Worm (Caenorhabditis elegans): ENCODE results near the gene B0280.7.

B0280.7 gene

ce11 chrIII:7111793-7112192, at the start of gene B0280.7:
TSS of gene B0280.7 (minus strand) at chrIII:7111893.
- TF ChIP-seq dmd-4 (tag; optimal IDR thresholded peaks at IDR 0.05) = no peak
- peak; percentile 9 for TF ChIP-seq nhr-25 (tag; optimal IDR thresholded peaks at IDR 0.05)
- no peak for TF ChIP-seq elt-3 (tag; optimal IDR thresholded peaks at IDR 0.05)

DNA sequence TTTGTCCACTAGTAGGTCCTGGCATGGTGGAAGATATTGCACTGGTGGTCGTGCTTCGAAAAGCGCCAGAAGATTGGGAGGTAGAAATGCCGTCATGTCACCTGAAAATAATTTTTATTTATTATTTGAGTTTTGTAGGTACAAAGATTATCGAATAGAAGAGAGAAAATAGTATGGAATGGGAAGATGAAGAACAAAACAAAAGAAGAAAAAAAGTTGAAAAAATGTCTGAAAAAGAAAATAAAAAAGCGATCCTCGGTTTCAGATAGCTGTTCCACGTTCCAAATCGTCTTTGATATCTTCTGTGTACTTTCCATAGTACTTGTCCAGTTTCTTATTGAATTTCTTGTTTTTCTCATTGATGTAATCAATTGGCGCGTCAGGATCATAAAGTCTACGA, 49.4 kb upstream of the B0280.7 start, which contains the start of gene rnp-7:
Gene rnp-7, minus strand, starts transcription at position 101 of the 400 bp plus-strand sequence.
- no peak for TF ChIP-seq nhr-25 (tag; optimal IDR thresholded peaks at IDR 0.05)
- no peak for TF ChIP-seq ztf-1 (GFP tag; conservative IDR thresholded peaks at IDR 0.05)
- no peak for TF ChIP-seq nhr-129 (tag; optimal IDR thresholded peaks at IDR 0.05)
- TF ChIP-seq nhr-10 (tag; optimal IDR thresholded peaks at IDR 0.05) = no peak
- no peak for TF ChIP-seq nhr-21 (tag; optimal IDR thresholded peaks at IDR 0.05)
- TF ChIP-seq nhr-237 (tag; optimal IDR thresholded peaks at IDR 0.05) = no peak
- TF ChIP-seq lsy-2 (tag; optimal IDR thresholded peaks at IDR 0.05) = no peak

- TF ChIP-seq nhr-6 (tag; optimal IDR thresholded peaks at IDR 0.05) = no peak
- no peak for TF ChIP-seq sma-3 (GFP tag; optimal IDR thresholded peaks at IDR 0.05)
- no peak for TF ChIP-seq C34F6.9 (tag; optimal IDR thresholded peaks at IDR 0.05)
- no peak for TF ChIP-seq mdl-1 (tag; optimal IDR thresholded peaks at IDR 0.05)
- no peak for TF ChIP-seq ztf-4 (tag; optimal IDR thresholded peaks at IDR 0.05)
- no peak for TF ChIP-seq ztf-11 (tag; optimal IDR thresholded peaks at IDR 0.05)
- TF ChIP-seq nhr-12 (tag; optimal IDR thresholded peaks at IDR 0.05) = no peak
- no peak for TF ChIP-seq elt-1 (tag; optimal IDR thresholded peaks at IDR 0.05)
- TF ChIP-seq nhr-129 (tag; optimal IDR thresholded peaks at IDR 0.05) = no peak
- TF ChIP-seq peb-1 (tag; optimal IDR thresholded peaks at IDR 0.05) = no peak
- no peak for TF ChIP-seq gmeb-1 (tag; optimal IDR thresholded peaks at IDR 0.05)
- TF ChIP-seq alr-1 (tag; optimal IDR thresholded peaks at IDR 0.05) = no peak
- TF ChIP-seq sem-4 (tag; optimal IDR thresholded peaks at IDR 0.05) = no peak
These were observed 47.6 kb upstream of the B0280.7 start for ce11 chrIII:7159246-7159645.

ce11 chrIII:7158709-7159108, 47.0 kb upstream of the B0280.7 start, which contains the start of gene nuo-4:
TSS of gene nuo-4 (minus strand) at chrIII:7158809.
- TF ChIP-seq F13H6.1 (tag; optimal IDR thresholded peaks at IDR 0.05) = no peak
- TF ChIP-seq ztf-1 (GFP tag; conservative IDR thresholded peaks at IDR 0.05) = no peak
- TF ChIP-seq nhr-21 (tag; optimal IDR thresholded peaks at IDR 0.05) = no peak
- no peak for TF ChIP-seq gmeb-1 (tag; optimal IDR thresholded peaks at IDR 0.05)
- no peak for TF ChIP-seq egl-27 (tag; optimal IDR thresholded peaks at IDR 0.05)
- no peak for TF ChIP-seq nhr-25 (tag; optimal IDR thresholded peaks at IDR 0.05)
- no peak for TF ChIP-seq R02D3.7 (tag; optimal IDR thresholded peaks at IDR 0.05)
- no peak for TF ChIP-seq unc-39 (tag; optimal IDR thresholded peaks at IDR 0.05)
- no peak for TF ChIP-seq nhr-11 (tag; optimal IDR thresholded peaks at IDR 0.05)
- TF ChIP-seq lin-13 (GFP tag; optimal IDR thresholded peaks at IDR 0.05) = no peak
- no peak for TF ChIP-seq mab-5 (tag; optimal IDR thresholded peaks at IDR 0.05)
- no peak for TF ChIP-seq fos-1 (tag; optimal IDR thresholded peaks at IDR 0.05)
- TF ChIP-seq sma-3 (GFP tag; optimal IDR thresholded peaks at IDR 0.05) = no peak
- TF ChIP-seq nhr-129 (tag; optimal IDR thresholded peaks at IDR 0.05) = no peak

DNA sequence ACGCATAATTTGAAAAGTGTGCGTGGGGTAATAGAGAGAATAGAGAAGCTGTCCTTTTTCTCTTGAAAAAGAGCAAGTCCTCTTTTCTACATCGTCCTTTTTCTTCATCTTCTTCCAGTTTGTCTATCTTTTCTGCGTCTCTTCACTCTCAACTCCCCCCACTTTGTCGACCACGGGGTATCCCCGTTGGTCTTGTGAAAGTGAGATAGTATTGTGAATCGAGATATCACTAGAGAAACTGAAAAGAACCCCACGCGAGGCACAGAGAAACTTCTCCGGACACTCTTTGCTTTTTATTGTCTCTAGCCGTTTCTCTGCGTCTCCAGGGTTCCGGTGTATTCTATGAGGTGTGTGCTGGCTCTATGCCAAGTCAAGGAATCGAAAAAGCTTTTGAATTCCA, 43.9 kb upstream of the B0280.7 start:
- TF ChIP-seq Y55F3AM.14 (GFP tag; optimal IDR thresholded peaks at IDR 0.05) (peak; percentile 87), lin-39 (tag; optimal IDR thresholded peaks at IDR 0.05) (peak; percentile 35), ztf-11 (tag; optimal IDR thresholded peaks at IDR 0.05) (peak; percentile 69), ztf-4 (tag; optimal IDR thresholded peaks at IDR 0.05) (peak; percentile 92), peb-1 (tag; optimal IDR thresholded peaks at IDR 0.05) (no peak), F13H6.1 (tag; optimal IDR thresholded peaks at IDR 0.05) (peak; percentile 96), nhr-6 (tag; optimal IDR thresholded peaks at IDR 0.05) (peak; percentile 96), ama-1 (optimal IDR thresholded peaks at IDR 0.05) (peak; percentile 79), ZK546.5 (tag; optimal IDR thresholded peaks at IDR 0.05) (peak; percentile 64), zag-1 (tag; optimal IDR thresholded peaks at IDR 0.05) (peak; percentile 93), dmd-4 (tag; optimal IDR thresholded peaks at IDR 0.05) (no peak), mdl-1 (tag; optimal IDR thresholded peaks at IDR 0.05) (peak; percentile 98 to 99), mbf-1 (tag; optimal IDR thresholded peaks at IDR 0.05) (no peak), blmp-1 (tag; optimal IDR thresholded peaks at IDR 0.05; ENCODE audit: insufficient read depth) (peak; percentile 49), nhr-12 (tag; optimal IDR thresholded peaks at IDR 0.05) (no peak), sma-9 (GFP tag; optimal IDR thresholded peaks at IDR 0.05) (peak; percentile 98), sma-9 (tag; optimal IDR thresholded peaks at IDR 0.05) (peak; percentile 38), lin-11 (tag; optimal IDR thresholded peaks at IDR 0.05) (peak; percentile 86), nhr-21 (tag; optimal IDR thresholded peaks at IDR 0.05) (peak; percentile 93), nhr-77 (tag; optimal IDR thresholded peaks at IDR 0.05) (no peak), ztf-1 (GFP tag; conservative IDR thresholded peaks at IDR 0.05) (no peak), gmeb-1 (tag; optimal IDR thresholded peaks at IDR 0.05) (peak; percentile 77), nhr-23 (tag; optimal IDR thresholded peaks at IDR 0.05) (no peak), unc-39 (tag; optimal IDR thresholded peaks at IDR 0.05) (no peak), ceh-82 (tag; optimal IDR thresholded peaks at IDR 0.05) (no peak), skn-1 (tag; optimal IDR thresholded peaks at IDR 0.05) (no peak), elt-1 (tag; optimal IDR thresholded peaks at IDR 0.05) (no peak), lin-13 (GFP tag; optimal IDR thresholded peaks at IDR 0.05) (peak; percentile 90), fos-1 (tag; optimal IDR thresholded peaks at IDR 0.05) (peak; percentile 78), crh-2 (tag; optimal IDR thresholded peaks at IDR 0.05) (peak; percentile 95), unc-62 (GFP tag; optimal IDR thresholded peaks at IDR 0.05) (peak; percentile 52)
